Worm (Caenorhabditis elegans): ENCODE measurements around the gene cnx-1.

DNA sequence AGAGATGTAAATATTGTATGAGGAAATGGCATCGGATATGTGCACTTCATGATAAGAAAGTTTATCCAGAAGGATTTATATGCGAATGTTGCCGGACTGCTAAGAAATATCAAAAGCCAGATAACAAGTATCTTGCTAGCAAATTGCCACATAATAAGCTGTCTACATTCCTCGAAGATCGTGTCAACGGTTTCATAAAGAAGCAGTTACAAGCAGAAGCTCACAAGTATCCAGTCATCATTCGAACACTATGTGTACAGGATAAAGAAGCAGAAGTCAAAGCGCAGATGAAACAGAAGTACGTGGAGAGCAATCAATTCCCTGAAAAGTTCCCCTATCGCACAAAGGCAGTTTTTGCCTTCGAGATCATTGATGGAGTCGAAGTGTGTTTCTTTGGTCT lies 46.3 kb downstream of the cnx-1 start:
- TF ChIP-seq D2030.7 (GFP tag; IDR thresholded peaks at IDR 0.05): no peak
- TF ChIP-seq die-1 (tag; optimal IDR thresholded peaks at IDR 0.05): no peak
- no peak for TF ChIP-seq unc-130 (GFP tag; optimal IDR thresholded peaks at IDR 0.05)
- no peak for TF ChIP-seq ama-1 (optimal IDR thresholded peaks at IDR 0.05)
- no peak for TF ChIP-seq ama-1 (GFP tag; optimal IDR thresholded peaks at IDR 0.05)
- TF ChIP-seq dpff-1 (tag; optimal IDR thresholded peaks at IDR 0.05): no peak
- TF ChIP-seq hmg-20 (GFP tag; IDR thresholded peaks at IDR 0.05): no peak
- TF ChIP-seq attf-6 (GFP tag; IDR thresholded peaks at IDR 0.05): no peak
- TF ChIP-seq chd-7 (tag; optimal IDR thresholded peaks at IDR 0.05): no peak
- TF ChIP-seq F55B11.4 (tag; optimal IDR thresholded peaks at IDR 0.05; ENCODE audit: borderline replicate concordance, insufficient read depth): no peak

Data from whole organism, young adult.